Worm (Caenorhabditis elegans): ENCODE data around the gene mpst-1.

Gene mpst-1

DNA sequence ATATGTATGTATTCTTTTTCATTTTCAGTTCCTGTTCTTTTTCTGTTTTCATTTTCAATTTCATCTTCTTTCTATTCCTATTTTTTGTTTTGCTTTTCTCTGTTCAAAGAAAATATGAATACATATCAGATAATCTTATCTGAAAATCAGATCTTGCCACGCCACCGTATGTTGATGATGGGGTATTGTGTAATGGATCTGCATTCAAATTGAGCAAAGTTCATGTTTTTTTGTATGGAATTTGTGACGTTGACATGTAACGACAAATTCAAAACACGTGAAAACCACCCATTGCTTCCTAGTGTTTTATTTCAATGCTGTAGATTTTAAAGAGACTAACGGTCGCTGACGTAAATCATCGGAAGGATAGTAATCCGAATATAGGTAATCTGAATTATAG is 31.4 kb upstream of the mpst-1 start:
- TF ChIP-seq sma-9 (GFP tag; optimal IDR thresholded peaks at IDR 0.05) (peak; percentile 29), sma-9 (tag; optimal IDR thresholded peaks at IDR 0.05) (no peak), elt-1 (tag; optimal IDR thresholded peaks at IDR 0.05) (no peak)

ce11 chrV:11857756-11858155 is 30.9 kb upstream of the mpst-1 start:
- TF ChIP-seq unc-39 (tag; optimal IDR thresholded peaks at IDR 0.05) (no peak), sma-9 (GFP tag; optimal IDR thresholded peaks at IDR 0.05) (peak; percentile 43), sma-9 (tag; optimal IDR thresholded peaks at IDR 0.05) (no peak), nhr-11 (tag; optimal IDR thresholded peaks at IDR 0.05) (no peak), nhr-25 (tag; optimal IDR thresholded peaks at IDR 0.05) (peak; percentile 77)

- TF ChIP-seq F13H6.1 (tag; optimal IDR thresholded peaks at IDR 0.05) (no peak), ztf-11 (tag; optimal IDR thresholded peaks at IDR 0.05) (no peak), nhr-25 (tag; optimal IDR thresholded peaks at IDR 0.05) (no peak), nhr-23 (tag; optimal IDR thresholded peaks at IDR 0.05) (no peak), peb-1 (tag; optimal IDR thresholded peaks at IDR 0.05) (no peak), fos-1 (tag; optimal IDR thresholded peaks at IDR 0.05) (no peak), R02D3.7 (tag; optimal IDR thresholded peaks at IDR 0.05) (no peak), egl-27 (tag; optimal IDR thresholded peaks at IDR 0.05) (no peak), crh-2 (tag; optimal IDR thresholded peaks at IDR 0.05) (no peak), unc-62 (GFP tag; optimal IDR thresholded peaks at IDR 0.05) (no peak), lsy-2 (tag; optimal IDR thresholded peaks at IDR 0.05) (no peak), skn-1 (tag; optimal IDR thresholded peaks at IDR 0.05) (no peak), dmd-4 (tag; optimal IDR thresholded peaks at IDR 0.05) (no peak), ama-1 (optimal IDR thresholded peaks at IDR 0.05) (no peak), nhr-10 (tag; optimal IDR thresholded peaks at IDR 0.05) (no peak), blmp-1 (tag; optimal IDR thresholded peaks at IDR 0.05; ENCODE audit: insufficient read depth) (no peak), aly-2 (tag; optimal IDR thresholded peaks at IDR 0.05) (no peak)
These were observed 29.2 kb upstream of the mpst-1 start for ce11 chrV:11856022-11856421.

DNA sequence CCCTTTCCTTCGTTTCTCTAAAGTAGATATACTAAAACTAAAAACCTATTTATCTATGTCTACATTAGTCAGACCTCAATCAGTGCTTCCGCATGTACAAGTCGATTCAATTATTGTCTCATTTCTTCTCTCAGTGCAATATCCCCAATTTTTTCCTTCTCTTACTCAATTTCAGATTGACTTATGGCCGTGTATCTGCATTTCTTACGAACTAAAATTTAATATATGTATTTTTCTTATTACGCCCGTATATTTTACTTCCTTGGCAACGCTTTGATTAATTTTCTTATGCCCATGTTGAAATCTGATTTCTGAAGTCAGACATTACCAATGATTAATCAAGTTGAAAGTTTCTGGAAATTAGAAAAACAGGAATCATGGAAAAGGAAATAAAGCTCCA is 28.0 kb upstream of the mpst-1 start:
- TF ChIP-seq ama-1 (optimal IDR thresholded peaks at IDR 0.05) (no peak), ztf-11 (tag; optimal IDR thresholded peaks at IDR 0.05) (no peak), gmeb-1 (tag; optimal IDR thresholded peaks at IDR 0.05) (no peak), lin-39 (tag; optimal IDR thresholded peaks at IDR 0.05) (no peak), nhr-21 (tag; optimal IDR thresholded peaks at IDR 0.05) (peak; percentile 50), lsy-2 (tag; optimal IDR thresholded peaks at IDR 0.05) (peak in 1 of 2 experiments; percentile 50), dmd-4 (tag; optimal IDR thresholded peaks at IDR 0.05) (peak; percentile 15)

DNA sequence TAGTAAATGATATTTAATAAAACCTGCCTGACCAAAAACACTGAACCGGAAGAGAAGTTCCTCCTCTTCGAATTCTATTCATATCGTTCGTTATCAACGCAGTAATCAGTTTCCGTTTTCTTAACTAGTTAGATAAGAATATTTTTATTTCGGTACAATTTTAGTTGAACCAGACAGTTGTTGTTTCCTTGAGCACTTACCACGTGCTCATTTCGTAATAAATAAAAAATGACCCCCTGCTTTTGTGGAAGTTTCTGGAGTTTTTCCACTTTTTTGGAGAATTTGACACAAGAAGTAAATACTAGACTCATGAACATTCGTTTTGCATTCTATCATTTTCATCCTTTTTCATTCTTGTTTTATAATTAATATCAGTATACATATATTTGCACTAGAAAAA is 26.9 kb upstream of the mpst-1 start:
- TF ChIP-seq fos-1 (tag; optimal IDR thresholded peaks at IDR 0.05), result no peak
- peak; percentile 25 for TF ChIP-seq unc-55 (GFP tag; optimal IDR thresholded peaks at IDR 0.05)
- TF ChIP-seq ZK546.5 (tag; optimal IDR thresholded peaks at IDR 0.05), result no peak
- TF ChIP-seq nhr-6 (tag; optimal IDR thresholded peaks at IDR 0.05), result no peak

DNA sequence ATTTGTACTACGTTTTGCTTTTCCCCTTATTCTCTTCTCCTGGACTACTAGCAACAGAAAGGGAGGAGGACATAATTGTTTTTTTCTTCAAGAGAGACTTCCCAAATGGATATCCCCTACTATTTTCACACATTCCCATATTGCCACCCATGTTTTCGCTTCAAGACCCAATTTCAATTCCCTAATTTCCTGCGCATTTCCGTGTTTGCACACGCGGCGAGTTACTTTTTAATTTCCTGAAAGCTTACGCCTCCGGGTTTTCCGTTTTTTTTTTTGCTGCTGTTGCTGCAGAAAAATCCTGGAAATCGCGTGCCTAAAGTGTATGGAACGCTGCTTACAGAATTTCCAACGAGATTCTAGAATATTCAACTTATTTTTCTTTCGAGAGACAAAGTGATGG is 25.4 kb upstream of the mpst-1 start:
- TF ChIP-seq unc-55 (GFP tag; optimal IDR thresholded peaks at IDR 0.05), result peak; percentile 21
- TF ChIP-seq nhr-237 (tag; optimal IDR thresholded peaks at IDR 0.05), result no peak
- no peak for TF ChIP-seq mab-5 (tag; optimal IDR thresholded peaks at IDR 0.05)
- no peak for TF ChIP-seq R02D3.7 (tag; optimal IDR thresholded peaks at IDR 0.05)
- no peak for TF ChIP-seq sem-4 (tag; optimal IDR thresholded peaks at IDR 0.05)

DNA sequence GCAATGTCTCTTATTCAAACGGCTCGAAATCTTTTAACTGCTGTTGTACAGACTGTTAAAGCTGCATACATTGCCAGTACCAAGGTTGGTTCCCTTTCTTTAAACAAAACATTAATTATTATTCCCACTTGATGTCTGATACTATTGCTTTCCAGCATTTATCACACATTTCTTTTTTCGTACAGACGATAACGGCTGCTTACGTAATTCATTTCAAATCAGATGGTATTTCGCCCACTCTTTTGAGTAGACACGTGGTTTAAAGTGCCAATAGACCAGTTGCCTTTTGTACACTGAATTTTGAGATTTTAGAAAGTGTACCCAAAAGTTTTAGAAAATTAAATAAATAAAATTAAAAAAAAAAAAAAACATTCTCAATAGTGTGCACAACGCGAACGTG is 22.5 kb upstream of the mpst-1 start:
- TF ChIP-seq fos-1 (tag; optimal IDR thresholded peaks at IDR 0.05) (peak; percentile 57), crh-2 (tag; optimal IDR thresholded peaks at IDR 0.05) (peak; percentile 8), sma-9 (GFP tag; optimal IDR thresholded peaks at IDR 0.05) (peak; percentile 49), sma-9 (tag; optimal IDR thresholded peaks at IDR 0.05) (no peak), alr-1 (tag; optimal IDR thresholded peaks at IDR 0.05) (no peak)

Data from whole organism, L2 larva.